Fruit fly (Drosophila melanogaster): ENCODE results near the gene CG17786.

Gene CG17786

dm6 chr3R:24188619-24189018, 29.9 kb downstream of the CG17786 start, which contains the start of gene CG5515:
Gene CG5515, minus strand, starts transcription at chr3R:24188896.
- TF ChIP-seq pad (GFP tag; optimal IDR thresholded peaks at IDR 0.05), result peak; percentile 41
- TF ChIP-seq CG11617 (GFP tag; optimal IDR thresholded peaks at IDR 0.05), result peak; percentile 89
- TF ChIP-seq tj (GFP tag; optimal IDR thresholded peaks at IDR 0.05), result peak; percentile 76
- peak; percentile 65 for TF ChIP-seq CG7101 (tag; optimal IDR thresholded peaks at IDR 0.05)
- peak; percentile 96 for TF ChIP-seq bab1 (GFP tag; optimal IDR thresholded peaks at IDR 0.05)
- TF ChIP-seq CG5204 (GFP tag; optimal IDR thresholded peaks at IDR 0.05), result peak; percentile 87
- peak; percentile 23 for TF ChIP-seq CG12768 (GFP tag; optimal IDR thresholded peaks at IDR 0.05)
- TF ChIP-seq Clk (GFP tag; optimal IDR thresholded peaks at IDR 0.05), result no peak
- TF ChIP-seq toe (GFP tag; optimal IDR thresholded peaks at IDR 0.05), result peak; percentile 85
- peak; percentile 65 for TF ChIP-seq CG14711 (tag; optimal IDR thresholded peaks at IDR 0.05)
- TF ChIP-seq CG1620 (GFP tag; optimal IDR thresholded peaks at IDR 0.05), result peak; percentile 85
- no peak for TF ChIP-seq cnc (optimal IDR thresholded peaks at IDR 0.05)
- TF ChIP-seq cic (GFP tag; optimal IDR thresholded peaks at IDR 0.05), result peak; percentile 18
- peak; percentile 65 for TF ChIP-seq CG7045 (GFP tag; optimal IDR thresholded peaks at IDR 0.05)
- TF ChIP-seq Crg-1 (GFP tag; optimal IDR thresholded peaks at IDR 0.05), result peak; percentile 68
- TF ChIP-seq ovo (GFP tag; optimal IDR thresholded peaks at IDR 0.05), result peak; percentile 45
- peak; percentile 57 for TF ChIP-seq CG33017 (tag; optimal IDR thresholded peaks at IDR 0.05)
- TF ChIP-seq Mnt (GFP tag; optimal IDR thresholded peaks at IDR 0.05), result peak; percentile 70
- no peak for TF ChIP-seq kay (GFP tag; ENCODE audit: borderline replicate concordance)
- TF ChIP-seq Hr96 (GFP tag; optimal IDR thresholded peaks at IDR 0.05), result peak; percentile 70

DNA sequence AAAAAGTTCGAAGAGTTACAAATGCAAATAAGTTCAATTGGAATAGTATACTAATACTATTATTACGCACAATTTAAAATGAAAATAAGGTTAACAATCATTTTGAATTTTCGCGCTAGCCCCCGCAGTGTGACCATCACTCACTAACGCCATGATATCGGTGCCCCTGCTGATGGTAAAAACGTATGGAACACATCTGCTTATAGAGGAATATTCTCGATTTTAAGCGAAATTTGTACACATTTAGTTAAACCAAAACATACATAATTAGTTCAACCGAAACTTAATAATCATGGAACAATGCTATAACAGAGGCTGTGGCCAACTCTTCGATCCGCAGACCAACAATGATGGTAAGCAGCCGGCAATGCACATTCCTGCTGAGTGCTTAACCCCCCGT, 32.3 kb downstream of the CG17786 start, which contains the start of gene mora:
Gene mora (plus strand): TSS at position 172 of the 400 bp plus-strand sequence.
- TF ChIP-seq CG14711 (tag; optimal IDR thresholded peaks at IDR 0.05), result no peak
- no peak for TF ChIP-seq Hr96 (GFP tag; optimal IDR thresholded peaks at IDR 0.05)
- TF ChIP-seq kay (GFP tag; ENCODE audit: borderline replicate concordance), result no peak
- TF ChIP-seq toe (GFP tag; optimal IDR thresholded peaks at IDR 0.05), result no peak
- TF ChIP-seq CG5204 (GFP tag; optimal IDR thresholded peaks at IDR 0.05), result no peak
- TF ChIP-seq cic (GFP tag; optimal IDR thresholded peaks at IDR 0.05), result no peak
- no peak for TF ChIP-seq tj (GFP tag; optimal IDR thresholded peaks at IDR 0.05)
- TF ChIP-seq bab1 (GFP tag; optimal IDR thresholded peaks at IDR 0.05), result no peak
- TF ChIP-seq ovo (GFP tag; optimal IDR thresholded peaks at IDR 0.05), result no peak
- TF ChIP-seq CG33017 (tag; optimal IDR thresholded peaks at IDR 0.05), result no peak
- no peak for TF ChIP-seq Mnt (GFP tag; optimal IDR thresholded peaks at IDR 0.05)
- TF ChIP-seq cnc (optimal IDR thresholded peaks at IDR 0.05), result no peak

DNA sequence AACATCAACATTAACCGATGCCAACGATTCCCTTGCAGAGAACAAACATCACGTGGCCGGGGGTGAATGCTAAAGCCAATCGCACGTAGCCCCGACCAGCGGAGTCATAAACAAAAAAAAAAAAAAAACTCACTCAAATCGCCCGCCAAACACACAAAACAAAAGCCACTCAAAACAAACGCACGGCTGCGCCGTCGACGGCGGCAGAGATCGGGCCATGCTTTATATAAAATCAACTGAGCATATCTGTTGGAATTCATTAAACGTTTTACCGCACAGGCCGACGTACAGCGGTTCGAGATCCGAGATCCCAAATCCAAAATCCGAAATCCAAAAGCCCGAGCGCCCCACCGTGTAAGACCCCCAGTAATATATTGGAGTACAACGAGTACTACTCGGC, 46.1 kb downstream of the CG17786 start, which contains the start of gene CG13606:
Gene CG13606 (plus strand): TSS at position 250 of the 400 bp plus-strand sequence.
- TF ChIP-seq pad (GFP tag; optimal IDR thresholded peaks at IDR 0.05), result no peak

dm6 chr3R:24169362-24169761, 49.2 kb downstream of the CG17786 start, which contains the start of gene CG5510:
Gene CG5510, minus strand, starts transcription at chr3R:24169562.
- no peak for TF ChIP-seq kay (GFP tag; ENCODE audit: borderline replicate concordance)
- TF ChIP-seq tj (GFP tag; optimal IDR thresholded peaks at IDR 0.05), result peak; percentile 18
- no peak for TF ChIP-seq ovo (GFP tag; optimal IDR thresholded peaks at IDR 0.05)
- TF ChIP-seq CG14711 (tag; optimal IDR thresholded peaks at IDR 0.05), result peak; percentile 50
- TF ChIP-seq CG5204 (GFP tag; optimal IDR thresholded peaks at IDR 0.05), result no peak
- TF ChIP-seq Crg-1 (GFP tag; optimal IDR thresholded peaks at IDR 0.05), result peak; percentile 33
- peak; percentile 28 for TF ChIP-seq CG7101 (tag; optimal IDR thresholded peaks at IDR 0.05)
- no peak for TF ChIP-seq CG7045 (GFP tag; optimal IDR thresholded peaks at IDR 0.05)
- TF ChIP-seq Mnt (GFP tag; optimal IDR thresholded peaks at IDR 0.05), result peak; percentile 40
- no peak for TF ChIP-seq CG12768 (GFP tag; optimal IDR thresholded peaks at IDR 0.05)
- peak in 1 of 2 experiments; percentile 34 for TF ChIP-seq cnc (optimal IDR thresholded peaks at IDR 0.05)
- no peak for TF ChIP-seq Hr96 (GFP tag; optimal IDR thresholded peaks at IDR 0.05)
- peak; percentile 27 for TF ChIP-seq CG11617 (GFP tag; optimal IDR thresholded peaks at IDR 0.05)
- TF ChIP-seq CG1620 (GFP tag; optimal IDR thresholded peaks at IDR 0.05), result peak; percentile 43
- peak; percentile 79 for TF ChIP-seq bab1 (GFP tag; optimal IDR thresholded peaks at IDR 0.05)
- no peak for TF ChIP-seq CG33017 (tag; optimal IDR thresholded peaks at IDR 0.05)
- TF ChIP-seq cic (GFP tag; optimal IDR thresholded peaks at IDR 0.05), result peak; percentile 16
- peak; percentile 2 for TF ChIP-seq pad (GFP tag; optimal IDR thresholded peaks at IDR 0.05)
- no peak for TF ChIP-seq Clk (GFP tag; optimal IDR thresholded peaks at IDR 0.05)
- TF ChIP-seq toe (GFP tag; optimal IDR thresholded peaks at IDR 0.05), result no peak
